Worm (Caenorhabditis elegans) whole organism, L4 larva: ENCODE data around the gene ensh-1.

Source experiments
- F26F4.8 ChIP-seq: fragments of 200-800 bp; sonication (Bioruptor generic); conservative IDR thresholded peaks from 2 replicates; pipeline ENCODE4 v1.3.6; 2022; ENCODE audit warnings: missing genetic modification characterization, missing compliant biosample characterization
- R02D3.7 ChIP-seq: fragments of 150-350 bp; sonication (generic microtip); optimal IDR thresholded peaks from 3 replicates; lab custom pipeline; 2014; ENCODE audit warnings: missing biosample characterization, missing genetic modification characterization
- Y5F2A.4 ChIP-seq: fragments of 200-800 bp; sonication (Bioruptor generic); optimal IDR thresholded peaks from 2 replicates; lab custom pipeline; 2018; ENCODE audit warnings: mild to moderate bottlenecking, missing genetic modification characterization, missing compliant biosample characterization
- ZK337.2 ChIP-seq: fragments of 200-800 bp; sonication (Bioruptor generic); IDR thresholded peaks from 2 replicates; pipeline ENCODE4 v1.3.6; 2022; ENCODE audit warnings: missing genetic modification reagents, missing genetic modification characterization, missing compliant biosample characterization
- aha-1 ChIP-seq: fragments of 150-350 bp; peaks from one replicate; lab custom pipeline; 2014; ENCODE audit warnings: missing biosample characterization, missing genetic modification characterization
- arid-1 ChIP-seq: fragments of 200-800 bp; sonication (Bioruptor generic); conservative IDR thresholded peaks from 2 replicates; pipeline ENCODE4 v1.3.6; 2022; ENCODE audit warnings: missing genetic modification reagents, missing genetic modification characterization, missing compliant biosample characterization
- ceh-62 ChIP-seq: sonication (generic microtip); optimal IDR thresholded peaks from 2 replicates; lab custom pipeline; 2017; ENCODE audit warnings: missing biosample characterization, missing genetic modification characterization
- ces-1 ChIP-seq: fragments of 150-350 bp; sonication (generic microtip); optimal IDR thresholded peaks from 4 replicates; lab custom pipeline; 2014; ENCODE audit warnings: missing biosample characterization, missing genetic modification reagents, missing genetic modification characterization
- ctbp-1 ChIP-seq: fragments of 200-800 bp; sonication (Bioruptor generic); IDR thresholded peaks from 2 replicates; pipeline ENCODE4 v1.3.6; 2022; ENCODE audit warnings: missing genetic modification reagents, missing genetic modification characterization, missing compliant biosample characterization
- daf-16 ChIP-seq, 3 experiments: sonication (generic microtip); optimal IDR thresholded peaks; 2 replicates each; lab custom pipeline; 2016 to 2017; ENCODE audit warnings: missing genetic modification characterization in 3 of 3, missing genetic modification reagents in 3 of 3, mild to moderate bottlenecking in 2 of 3, missing compliant biosample characterization in 2 of 3, missing biosample characterization in 1 of 3, moderate library complexity in 1 of 3
- daf-19 ChIP-seq: fragments of 200-800 bp; sonication (Bioruptor generic); conservative IDR thresholded peaks from 2 replicates; pipeline ENCODE4 v1.3.6; 2022; ENCODE audit warnings: missing genetic modification characterization, missing compliant biosample characterization
- dmd-6 ChIP-seq: fragments of 200-800 bp; sonication (Bioruptor generic); IDR thresholded peaks from 2 replicates; pipeline ENCODE4 v1.3.6; 2022; ENCODE audit warnings: missing genetic modification reagents, missing genetic modification characterization, missing compliant biosample characterization
- duxl-1 ChIP-seq: sonication (generic microtip); optimal IDR thresholded peaks from 2 replicates; lab custom pipeline; 2016; ENCODE audit warnings: mild to moderate bottlenecking, missing genetic modification characterization, moderate library complexity, missing compliant biosample characterization; ENCODE audit not compliant: poor library complexity
- egl-27 ChIP-seq: sonication (generic microtip); optimal IDR thresholded peaks from 3 replicates; lab custom pipeline; 2017; ENCODE audit warnings: missing biosample characterization, missing genetic modification reagents, missing genetic modification characterization
- fos-1 ChIP-seq: fragments of 150-350 bp; optimal IDR thresholded peaks from 2 replicates; lab custom pipeline; 2014; ENCODE audit warnings: missing biosample characterization, missing genetic modification characterization
- gei-8 ChIP-seq: fragments of 200-800 bp; sonication (Bioruptor generic); optimal IDR thresholded peaks from 2 replicates; lab custom pipeline; 2018; ENCODE audit warnings: mild to moderate bottlenecking, missing genetic modification characterization, missing compliant biosample characterization
- hif-1 ChIP-seq, 2 experiments: sonication (generic microtip); optimal IDR thresholded peaks; 2 replicates each; lab custom pipeline; 2016 to 2017; ENCODE audit warnings: missing compliant biosample characterization in 2 of 2, missing genetic modification characterization in 2 of 2, missing genetic modification reagents in 2 of 2, missing genotype in 2 of 2, mild to moderate bottlenecking in 1 of 2
- hlh-11 ChIP-seq: fragments of 200-800 bp; sonication (Bioruptor generic); optimal IDR thresholded peaks from 2 replicates; lab custom pipeline; 2018; ENCODE audit warnings: mild to moderate bottlenecking, missing genetic modification characterization, missing compliant biosample characterization
- hlh-30 ChIP-seq: sonication (generic microtip); optimal IDR thresholded peaks from 2 replicates; lab custom pipeline; 2017; ENCODE audit warnings: antibody characterized with exemption, mild to moderate bottlenecking, missing genetic modification characterization, missing compliant biosample characterization; ENCODE audit not compliant: insufficient read depth
- hmg-1.1 ChIP-seq: fragments of 200-800 bp; sonication (Bioruptor generic); IDR thresholded peaks from 2 replicates; pipeline ENCODE4 v1.3.6; 2022; ENCODE audit warnings: missing genetic modification reagents, missing genetic modification characterization, missing compliant biosample characterization
- lim-7 ChIP-seq: fragments of 200-800 bp; sonication (Bioruptor generic); IDR thresholded peaks from 2 replicates; pipeline ENCODE4 v1.3.6; 2022; ENCODE audit warnings: missing genetic modification characterization, missing compliant biosample characterization
- lin-29 ChIP-seq: fragments of 200-800 bp; sonication (Bioruptor generic); IDR thresholded peaks from 2 replicates; pipeline ENCODE4 v1.3.6; 2022; ENCODE audit warnings: missing genetic modification reagents, missing genetic modification characterization, missing compliant biosample characterization
- lir-3 ChIP-seq: sonication (generic microtip); optimal IDR thresholded peaks from 2 replicates; lab custom pipeline; 2016; ENCODE audit warnings: mild to moderate bottlenecking, missing genetic modification characterization, missing compliant biosample characterization
- lsy-2 ChIP-seq, 2 experiments: fragments of 150-350 bp in 1 of 2; sonication (generic microtip) in 1 of 2; optimal IDR thresholded peaks; 2 replicates each; lab custom pipeline; 2014 to 2017; ENCODE audit warnings: missing biosample characterization in 2 of 2, missing genetic modification characterization in 2 of 2
- madf-9 ChIP-seq: fragments of 200-800 bp; sonication (Bioruptor generic); conservative IDR thresholded peaks from 2 replicates; pipeline ENCODE4 v1.3.6; 2022; ENCODE audit warnings: missing genetic modification reagents, missing genetic modification characterization, missing compliant biosample characterization
- mdt-29 ChIP-seq: fragments of 200-800 bp; sonication (Bioruptor generic); IDR thresholded peaks from 2 replicates; pipeline ENCODE4 v1.3.6; 2022; ENCODE audit warnings: missing genetic modification reagents, missing genetic modification characterization, missing compliant biosample characterization
- mep-1 ChIP-seq: fragments of 150-350 bp; sonication (generic microtip); optimal IDR thresholded peaks from 3 replicates; lab custom pipeline; 2014; ENCODE audit warnings: missing biosample characterization, missing genetic modification characterization
- mxl-2 ChIP-seq: fragments of 200-800 bp; sonication (Bioruptor generic); conservative IDR thresholded peaks from 2 replicates; pipeline ENCODE4 v1.3.6; 2022; ENCODE audit warnings: missing genetic modification reagents, missing genetic modification characterization, missing compliant biosample characterization
- mxl-3 ChIP-seq: fragments of 200-800 bp; sonication (Bioruptor generic); optimal IDR thresholded peaks from 2 replicates; lab custom pipeline; 2018; ENCODE audit warnings: mild to moderate bottlenecking, missing genetic modification characterization, missing compliant biosample characterization
- nhr-41 ChIP-seq: fragments of 200-800 bp; sonication (Bioruptor generic); IDR thresholded peaks from 2 replicates; pipeline ENCODE4 v1.3.6; 2022; ENCODE audit warnings: missing genetic modification reagents, missing genetic modification characterization, missing compliant biosample characterization
- nhr-48 ChIP-seq: sonication (generic microtip); optimal IDR thresholded peaks from 2 replicates; lab custom pipeline; 2016; ENCODE audit warnings: mild to moderate bottlenecking, missing genetic modification characterization, missing compliant biosample characterization
- nhr-77 ChIP-seq: fragments of 150-350 bp; optimal IDR thresholded peaks from 2 replicates; lab custom pipeline; 2014; ENCODE audit warnings: missing biosample characterization, missing genetic modification characterization
- php-3 ChIP-seq: fragments of 200-800 bp; sonication (Bioruptor generic); IDR thresholded peaks from 2 replicates; pipeline ENCODE4 v1.3.6; 2022; ENCODE audit warnings: missing genetic modification reagents, missing genetic modification characterization, missing compliant biosample characterization
- saeg-2 ChIP-seq: fragments of 200-800 bp; sonication (Bioruptor generic); IDR thresholded peaks from 2 replicates; pipeline ENCODE4 v1.3.6; 2022; ENCODE audit warnings: missing genetic modification reagents, missing genetic modification characterization, missing compliant biosample characterization
- set-16 ChIP-seq: fragments of 200-800 bp; sonication (Bioruptor generic); IDR thresholded peaks from 2 replicates; pipeline ENCODE4 v1.3.6; 2022; ENCODE audit warnings: missing genetic modification reagents, missing genetic modification characterization, missing compliant biosample characterization
- skn-1 ChIP-seq: fragments of 150-350 bp; optimal IDR thresholded peaks from 2 replicates; lab custom pipeline; 2014; ENCODE audit warnings: missing biosample characterization, missing genetic modification characterization
- snpc-1.2 ChIP-seq: fragments of 200-800 bp; sonication (Bioruptor generic); IDR thresholded peaks from 2 replicates; pipeline ENCODE4 v1.3.6; 2022; ENCODE audit warnings: missing genetic modification reagents, missing genetic modification characterization, missing compliant biosample characterization
- spr-1 ChIP-seq: sonication (generic microtip); optimal IDR thresholded peaks from 2 replicates; lab custom pipeline; 2016; ENCODE audit warnings: mild to moderate bottlenecking, missing genetic modification characterization, missing compliant biosample characterization
- unc-62 ChIP-seq, 3 experiments: fragments of 150-350 bp in 1 of 3; sonication (generic microtip); optimal IDR thresholded peaks in 2 of 3; peaks in 1 of 3; 1 replicate in 1 of 3; 2 replicates in 2 of 3; lab custom pipeline; 2014 to 2017; ENCODE audit warnings: missing biosample characterization in 3 of 3, missing genetic modification characterization in 3 of 3, missing genetic modification reagents in 3 of 3, missing genotype in 1 of 3
- zfp-2 ChIP-seq: sonication (generic microtip); optimal IDR thresholded peaks from 2 replicates; lab custom pipeline; 2016; ENCODE audit warnings: mild to moderate bottlenecking, missing genetic modification characterization, missing compliant biosample characterization
- zfp-3 ChIP-seq: fragments of 200-800 bp; sonication (Bioruptor generic); conservative IDR thresholded peaks from 2 replicates; pipeline ENCODE4 v1.3.6; 2022; ENCODE audit warnings: missing genetic modification reagents, missing genetic modification characterization, missing compliant biosample characterization

The ensh-1 gene

ce11 chrX:8917730-8918129, 12.5 kb downstream of the ensh-1 start:
- TF ChIP-seq mdt-29 (GFP tag; lab: Robert Waterston, UW) (0 out of 2 replicates have a peak, but pooled peaks have one; percentile 10), set-16 (GFP tag; lab: Robert Waterston, UW) (peak; percentile 52), lin-29 (GFP tag; lab: Robert Waterston, UW) (no peak), mxl-3 (GFP tag; lab: Kevin White, UChicago) (no peak), hlh-11 (tag; lab: Kevin White, UChicago) (no peak), ZK337.2 (GFP tag; lab: Robert Waterston, UW) (no peak), dmd-6 (no peak)

ce11 chrX:8918792-8919191, 13.6 kb downstream of the ensh-1 start:
- TF ChIP-seq lir-3 (no peak), skn-1 (tag; lab: Kevin White, UChicago) (no peak), lsy-2 (tag; optimal IDR thresholded peaks at IDR 0.05; lab: Kevin White, UChicago) (peak in 1 of 2 experiments; percentile 5), F26F4.8 (0 out of 2 replicates have a peak, but pooled peaks have one; percentile 21), ces-1 (GFP tag; lab: Kevin White, UChicago) (peak; percentile 85), nhr-41 (GFP tag; lab: Robert Waterston, UW) (no peak), mxl-2 (GFP tag; lab: Robert Waterston, UW) (no peak), gei-8 (GFP tag; lab: Kevin White, UChicago) (no peak)
- TF ChIP-seq, all 104 proteins: peak for 3

ce11 chrX:8919323-8919722, 14.1 kb downstream of the ensh-1 start, which contains the start of gene nlp-14:
Gene nlp-14 (minus strand): TSS chrX:8919423.
- peak; percentile 75 for TF ChIP-seq aha-1 (tag; lab: Kevin White, UChicago)
- no peak for TF ChIP-seq daf-16 (GFP tag; optimal IDR thresholded peaks at IDR 0.05; lab: Kevin White, UChicago)
- TF ChIP-seq daf-16 (tag; optimal IDR thresholded peaks at IDR 0.05; lab: Kevin White, UChicago): no peak
- TF ChIP-seq R02D3.7 (tag; lab: Kevin White, UChicago): no peak
- TF ChIP-seq ceh-62: no peak
- no peak for TF ChIP-seq Y5F2A.4

- TF ChIP-seq saeg-2 (GFP tag; lab: Robert Waterston, UW): no peak
- peak in 1 of 2 experiments; percentile 91 for TF ChIP-seq unc-62 (GFP tag; optimal IDR thresholded peaks at IDR 0.05 in 1 of 2; lab: Kevin White, UChicago)
- TF ChIP-seq unc-62 (tag; optimal IDR thresholded peaks at IDR 0.05; lab: Kevin White, UChicago): no peak
- TF ChIP-seq lir-3: no peak
These were observed 16.0 kb downstream of the ensh-1 start for ce11 chrX:8921221-8921620.

- TF ChIP-seq egl-27 (tag; lab: Kevin White, UChicago) (no peak), zfp-2 (tag; lab: Kevin White, UChicago) (no peak), hmg-1.1 (peak; percentile 58; the same call in 1 of the 2 replicates), nhr-41 (GFP tag; lab: Robert Waterston, UW) (0 out of 2 replicates have a peak, but pooled peaks have one; percentile 23), mep-1 (tag; lab: Kevin White, UChicago) (peak; percentile 15), hif-1 (tag; optimal IDR thresholded peaks at IDR 0.05; lab: Kevin White, UChicago) (peak in 1 of 2 experiments; percentile 24), fos-1 (tag; lab: Kevin White, UChicago) (no peak), lim-7 (GFP tag; lab: Robert Waterston, UW) (peak; percentile 86), nhr-77 (tag; lab: Kevin White, UChicago) (no peak), mxl-3 (GFP tag; lab: Kevin White, UChicago) (peak; percentile 16), arid-1 (GFP tag; lab: Robert Waterston, UW) (peak; percentile 67; the same call in 1 of the 2 replicates), nhr-48 (tag; lab: Kevin White, UChicago) (peak; percentile 24), madf-9 (GFP tag; lab: Robert Waterston, UW) (peak; percentile 69), zfp-3 (0 out of 2 replicates have a peak, but pooled peaks have one; percentile 15), gei-8 (GFP tag; lab: Kevin White, UChicago) (no peak), daf-19 (peak; percentile 51; the same call in 1 of the 2 replicates), lsy-2 (tag; optimal IDR thresholded peaks at IDR 0.05; lab: Kevin White, UChicago) (no peak), ctbp-1 (GFP tag; lab: Robert Waterston, UW) (peak; percentile 55), php-3 (GFP tag; lab: Robert Waterston, UW) (peak; percentile 60; the same call in 1 of the 2 replicates), spr-1 (tag; lab: Kevin White, UChicago) (peak; percentile 33), duxl-1 (tag; lab: Kevin White, UChicago) (peak; percentile 18), daf-16 (GFP tag; optimal IDR thresholded peaks at IDR 0.05; lab: Kevin White, UChicago) (peak in 1 of 2 experiments; percentile 42), daf-16 (tag; optimal IDR thresholded peaks at IDR 0.05; lab: Kevin White, UChicago) (peak; percentile 34), hlh-30 (tag; lab: Kevin White, UChicago) (peak; percentile 32), snpc-1.2 (GFP tag; lab: Robert Waterston, UW) (peak; percentile 83)
These were observed 20.3 kb downstream of the ensh-1 start for ce11 chrX:8925443-8925842.
